Worm (Caenorhabditis elegans) whole organism, L2 larva: Measurements from ENCODE around the gene H03G16.6.

Experiments used
- C34F6.9 ChIP-seq: fragments of 150-350 bp; optimal IDR thresholded peaks from 2 replicates; lab custom pipeline; 2014; ENCODE audit warnings: missing biosample characterization, missing genetic modification characterization
- F13H6.1 ChIP-seq: sonication (generic microtip); optimal IDR thresholded peaks from 2 replicates; lab custom pipeline; 2016; ENCODE audit warnings: missing genetic modification characterization, missing compliant biosample characterization
- R02D3.7 ChIP-seq: fragments of 150-350 bp; optimal IDR thresholded peaks from 2 replicates; lab custom pipeline; 2014; ENCODE audit warnings: missing biosample characterization, missing genetic modification characterization
- Y55F3AM.14 ChIP-seq: fragments of 200-800 bp; sonication (Bioruptor generic); optimal IDR thresholded peaks from 2 replicates; lab custom pipeline; 2018; ENCODE audit warnings: mild to moderate bottlenecking, missing genetic modification characterization, missing compliant biosample characterization
- ZK546.5 ChIP-seq: sonication (generic microtip); optimal IDR thresholded peaks from 2 replicates; lab custom pipeline; 2017; ENCODE audit warnings: missing biosample characterization, missing genetic modification characterization
- alr-1 ChIP-seq: fragments of 150-350 bp; optimal IDR thresholded peaks from 2 replicates; lab custom pipeline; 2014; ENCODE audit warnings: missing biosample characterization, missing genetic modification characterization
- aly-2 ChIP-seq: fragments of 150-350 bp; optimal IDR thresholded peaks from 2 replicates; lab custom pipeline; 2014; ENCODE audit warnings: missing biosample characterization, missing genetic modification characterization
- ama-1 ChIP-seq: fragments of 150-350 bp; optimal IDR thresholded peaks from 2 replicates; lab custom pipeline; 2018; ENCODE audit warnings: inconsistent platforms
- blmp-1 ChIP-seq: sonication (generic microtip); optimal IDR thresholded peaks from 2 replicates; lab custom pipeline; 2017; ENCODE audit warnings: missing genetic modification characterization, mild to moderate bottlenecking, missing compliant biosample characterization, antibody characterized with exemption, moderate library complexity; ENCODE audit not compliant: insufficient read depth
- ceh-16 ChIP-seq: fragments of 150-350 bp; optimal IDR thresholded peaks from 2 replicates; lab custom pipeline; 2014; ENCODE audit warnings: missing biosample characterization, missing genetic modification characterization
- ceh-82 ChIP-seq: fragments of 150-350 bp; optimal IDR thresholded peaks from 2 replicates; lab custom pipeline; 2014; ENCODE audit warnings: missing biosample characterization, missing genetic modification characterization
- crh-2 ChIP-seq: sonication (generic microtip); optimal IDR thresholded peaks from 2 replicates; lab custom pipeline; 2017; ENCODE audit warnings: missing biosample characterization, missing genetic modification characterization
- dmd-4 ChIP-seq: sonication (generic microtip); optimal IDR thresholded peaks from 2 replicates; lab custom pipeline; 2017; ENCODE audit warnings: missing biosample characterization, missing genetic modification characterization
- egl-27 ChIP-seq: sonication (generic microtip); optimal IDR thresholded peaks from 3 replicates; lab custom pipeline; 2017; ENCODE audit warnings: missing biosample characterization, missing genetic modification reagents, missing genetic modification characterization
- elt-1 ChIP-seq: fragments of 150-350 bp; optimal IDR thresholded peaks from 2 replicates; lab custom pipeline; 2014; ENCODE audit warnings: missing biosample characterization, missing genetic modification characterization
- elt-3 ChIP-seq: sonication (generic microtip); optimal IDR thresholded peaks from 2 replicates; lab custom pipeline; 2017; ENCODE audit warnings: missing biosample characterization, missing genetic modification characterization
- fos-1 ChIP-seq: fragments of 150-350 bp; optimal IDR thresholded peaks from 2 replicates; lab custom pipeline; 2014; ENCODE audit warnings: missing biosample characterization, missing genetic modification characterization
- gmeb-1 ChIP-seq: fragments of 150-350 bp; optimal IDR thresholded peaks from 2 replicates; lab custom pipeline; 2014; ENCODE audit warnings: missing biosample characterization, missing genetic modification characterization
- lin-11 ChIP-seq: fragments of 150-350 bp; sonication (generic microtip); optimal IDR thresholded peaks from 2 replicates; lab custom pipeline; 2014; ENCODE audit warnings: missing biosample characterization, missing genetic modification characterization, inconsistent platforms, mixed read lengths
- lin-13 ChIP-seq: fragments of 150-350 bp; optimal IDR thresholded peaks from 2 replicates; lab custom pipeline; 2014; ENCODE audit warnings: missing biosample characterization, missing genetic modification reagents, missing genetic modification characterization
- lin-39 ChIP-seq: fragments of 150-350 bp; optimal IDR thresholded peaks from 2 replicates; lab custom pipeline; 2014; ENCODE audit warnings: missing biosample characterization, missing genetic modification reagents, missing genetic modification characterization
- lsy-2 ChIP-seq, 2 experiments: fragments of 150-350 bp in 1 of 2; sonication (generic microtip) in 1 of 2; optimal IDR thresholded peaks; 2 replicates each; lab custom pipeline; 2014 to 2017; ENCODE audit warnings: missing biosample characterization in 2 of 2, missing genetic modification characterization in 2 of 2
- mab-5 ChIP-seq: fragments of 150-350 bp; optimal IDR thresholded peaks from 2 replicates; lab custom pipeline; 2014; ENCODE audit warnings: missing biosample characterization, missing genetic modification characterization
- mbf-1 ChIP-seq: sonication (generic microtip); optimal IDR thresholded peaks from 2 replicates; lab custom pipeline; 2017; ENCODE audit warnings: missing biosample characterization, missing genetic modification characterization
- mdl-1 ChIP-seq, 2 experiments: fragments of 150-350 bp in 1 of 2; sonication (generic microtip) in 1 of 2; optimal IDR thresholded peaks; 2 replicates each; lab custom pipeline; 2017; ENCODE audit warnings: missing biosample characterization in 2 of 2, missing genetic modification characterization in 2 of 2
- nhr-10 ChIP-seq: sonication (generic microtip); optimal IDR thresholded peaks from 2 replicates; lab custom pipeline; 2017; ENCODE audit warnings: missing biosample characterization, missing genetic modification characterization
- nhr-11 ChIP-seq: fragments of 150-350 bp; optimal IDR thresholded peaks from 2 replicates; lab custom pipeline; 2014; ENCODE audit warnings: missing biosample characterization, missing genetic modification characterization
- nhr-12 ChIP-seq: fragments of 150-350 bp; optimal IDR thresholded peaks from 2 replicates; lab custom pipeline; 2014; ENCODE audit warnings: missing biosample characterization, missing genetic modification characterization
- nhr-129 ChIP-seq: fragments of 150-350 bp; optimal IDR thresholded peaks from 2 replicates; lab custom pipeline; 2014; ENCODE audit warnings: missing biosample characterization, missing genetic modification characterization
- nhr-21 ChIP-seq: fragments of 150-350 bp; optimal IDR thresholded peaks from 2 replicates; lab custom pipeline; 2014; ENCODE audit warnings: missing biosample characterization, missing genetic modification characterization
- nhr-23 ChIP-seq: fragments of 150-350 bp; optimal IDR thresholded peaks from 2 replicates; lab custom pipeline; 2014; ENCODE audit warnings: missing biosample characterization, missing genetic modification reagents, missing genetic modification characterization
- nhr-237 ChIP-seq: fragments of 150-350 bp; optimal IDR thresholded peaks from 2 replicates; lab custom pipeline; 2014; ENCODE audit warnings: missing biosample characterization, missing genetic modification characterization
- nhr-25 ChIP-seq: fragments of 150-350 bp; sonication (generic microtip); optimal IDR thresholded peaks from 3 replicates; lab custom pipeline; 2014; ENCODE audit warnings: missing biosample characterization, missing genetic modification characterization
- nhr-6 ChIP-seq: fragments of 150-350 bp; optimal IDR thresholded peaks from 2 replicates; lab custom pipeline; 2014; ENCODE audit warnings: missing biosample characterization, missing genetic modification characterization
- nhr-77 ChIP-seq: fragments of 150-350 bp; optimal IDR thresholded peaks from 2 replicates; lab custom pipeline; 2014; ENCODE audit warnings: missing biosample characterization, missing genetic modification characterization
- peb-1 ChIP-seq: fragments of 150-350 bp; optimal IDR thresholded peaks from 2 replicates; lab custom pipeline; 2014; ENCODE audit warnings: missing biosample characterization, missing genetic modification characterization
- sem-4 ChIP-seq: fragments of 150-350 bp; optimal IDR thresholded peaks from 2 replicates; lab custom pipeline; 2014; ENCODE audit warnings: missing biosample characterization, missing genetic modification reagents, missing genetic modification characterization
- skn-1 ChIP-seq: sonication (generic microtip); optimal IDR thresholded peaks from 2 replicates; lab custom pipeline; 2017; ENCODE audit warnings: missing biosample characterization, missing genetic modification characterization
- sma-3 ChIP-seq: sonication (generic microtip); optimal IDR thresholded peaks from 2 replicates; lab custom pipeline; 2016; ENCODE audit warnings: missing genetic modification reagents, missing genetic modification characterization, missing compliant biosample characterization
- sma-9 ChIP-seq, 2 experiments: fragments of 150-350 bp in 1 of 2; sonication (generic microtip) in 1 of 2; optimal IDR thresholded peaks; 2 replicates each; lab custom pipeline; 2014 to 2016; ENCODE audit warnings: missing genetic modification characterization in 2 of 2, mild to moderate bottlenecking in 1 of 2, missing biosample characterization in 1 of 2, missing compliant biosample characterization in 1 of 2, missing genetic modification reagents in 1 of 2, moderate library complexity in 1 of 2
- snpc-4 ChIP-seq: fragments of 150-350 bp; optimal IDR thresholded peaks from 2 replicates; lab custom pipeline; 2014; ENCODE audit warnings: missing biosample characterization, missing genetic modification characterization
- unc-39 ChIP-seq: fragments of 150-350 bp; optimal IDR thresholded peaks from 2 replicates; lab custom pipeline; 2014; ENCODE audit warnings: missing biosample characterization, missing genetic modification characterization
- unc-55 ChIP-seq: fragments of 150-350 bp; sonication (generic microtip); optimal IDR thresholded peaks from 3 replicates; lab custom pipeline; 2014; ENCODE audit warnings: missing biosample characterization, missing genetic modification reagents, missing genetic modification characterization
- unc-62 ChIP-seq: fragments of 150-350 bp; optimal IDR thresholded peaks from 2 replicates; lab custom pipeline; 2014; ENCODE audit warnings: missing biosample characterization, missing genetic modification reagents, missing genetic modification characterization
- zag-1 ChIP-seq: fragments of 150-350 bp; optimal IDR thresholded peaks from 2 replicates; lab custom pipeline; 2014; ENCODE audit warnings: missing biosample characterization, missing genetic modification characterization
- ztf-1 ChIP-seq: fragments of 200-800 bp; sonication (Bioruptor generic); conservative IDR thresholded peaks from 2 replicates; pipeline ENCODE4 v1.3.6; 2022; ENCODE audit warnings: missing genetic modification characterization, missing compliant biosample characterization
- ztf-11 ChIP-seq: sonication (generic microtip); optimal IDR thresholded peaks from 2 replicates; lab custom pipeline; 2017; ENCODE audit warnings: missing biosample characterization, missing genetic modification characterization
- ztf-4 ChIP-seq: fragments of 150-350 bp; optimal IDR thresholded peaks from 2 replicates; lab custom pipeline; 2014; ENCODE audit warnings: missing biosample characterization, missing genetic modification characterization

H03G16.6 gene

ce11 chrX:15039696-15040212, 12.7 kb upstream of the H03G16.6 start:
- TF ChIP-seq mdl-1 (tag; optimal IDR thresholded peaks at IDR 0.05; lab: Kevin White, UChicago) = no peak
- TF ChIP-seq sma-9 (GFP tag; optimal IDR thresholded peaks at IDR 0.05; lab: Kevin White, UChicago) = peak; percentile 6
- TF ChIP-seq sma-9 (tag; optimal IDR thresholded peaks at IDR 0.05; lab: Kevin White, UChicago) = no peak

- peak; percentile 61 for TF ChIP-seq blmp-1 (tag; lab: Kevin White, UChicago)
- no peak for TF ChIP-seq dmd-4
- peak; percentile 62 for TF ChIP-seq zag-1 (tag; lab: Kevin White, UChicago)
- peak; percentile 65 for TF ChIP-seq ztf-4 (tag; lab: Kevin White, UChicago)
- TF ChIP-seq crh-2 (tag; lab: Kevin White, UChicago) = peak; percentile 91
- peak; percentile 90 for TF ChIP-seq C34F6.9 (tag; lab: Kevin White, UChicago)
- TF ChIP-seq lin-13 = peak; percentile 72
- TF ChIP-seq mdl-1 (tag; optimal IDR thresholded peaks at IDR 0.05; lab: Kevin White, UChicago) = peak; percentile 22 to 83
- peak; percentile 79 for TF ChIP-seq sem-4
- TF ChIP-seq ztf-11 (tag; lab: Kevin White, UChicago) = no peak
- peak; percentile 89 for TF ChIP-seq sma-9 (GFP tag; optimal IDR thresholded peaks at IDR 0.05; lab: Kevin White, UChicago)
- no peak for TF ChIP-seq sma-9 (tag; optimal IDR thresholded peaks at IDR 0.05; lab: Kevin White, UChicago)
- peak; percentile 42 for TF ChIP-seq nhr-6
- TF ChIP-seq ceh-16 (tag; lab: Kevin White, UChicago) = peak; percentile 85
- peak; percentile 55 for TF ChIP-seq unc-55 (GFP tag; lab: Kevin White, UChicago)
- peak; percentile 0 for TF ChIP-seq gmeb-1 (tag; lab: Kevin White, UChicago)
- peak; percentile 90 for TF ChIP-seq nhr-25
- TF ChIP-seq peb-1 (tag; lab: Kevin White, UChicago) = no peak
- TF ChIP-seq alr-1 (tag; lab: Kevin White, UChicago) = no peak
- TF ChIP-seq ceh-82 = peak; percentile 26
- TF ChIP-seq unc-62 (GFP tag; lab: Kevin White, UChicago) = no peak
- peak; percentile 8 for TF ChIP-seq egl-27 (tag; lab: Kevin White, UChicago)
- no peak for TF ChIP-seq nhr-12 (tag; lab: Kevin White, UChicago)
- no peak for TF ChIP-seq ZK546.5 (tag; lab: Kevin White, UChicago)
- TF ChIP-seq nhr-77 = no peak
- TF ChIP-seq R02D3.7 = no peak
- no peak for TF ChIP-seq unc-39 (tag; lab: Kevin White, UChicago)
- TF ChIP-seq ama-1 (lab: Kevin White, UChicago) = peak; percentile 39
- no peak for TF ChIP-seq mbf-1 (tag; lab: Kevin White, UChicago)
- no peak for TF ChIP-seq elt-1 (tag; lab: Kevin White, UChicago)
- peak; percentile 88 for TF ChIP-seq sma-3
- no peak for TF ChIP-seq lin-39
- peak; percentile 94 for TF ChIP-seq nhr-129
- no peak for TF ChIP-seq elt-3 (tag; lab: Kevin White, UChicago)
- TF ChIP-seq F13H6.1 = peak; percentile 85
- TF ChIP-seq Y55F3AM.14 (GFP tag; lab: Kevin White, UChicago) = peak; percentile 85
- TF ChIP-seq fos-1 (tag; lab: Kevin White, UChicago) = peak; percentile 51
- TF ChIP-seq nhr-21 = peak; percentile 79
- TF ChIP-seq lin-11 (tag; lab: Kevin White, UChicago) = peak; percentile 79
- TF ChIP-seq nhr-237 = no peak
- peak; percentile 78 for TF ChIP-seq snpc-4 (tag; lab: Kevin White, UChicago)
- no peak for TF ChIP-seq nhr-11
- TF ChIP-seq lsy-2 (tag; optimal IDR thresholded peaks at IDR 0.05; lab: Kevin White, UChicago) = peak; percentile 15 to 83
- no peak for TF ChIP-seq skn-1
- TF ChIP-seq aly-2 (tag; lab: Kevin White, UChicago) = no peak
- peak; percentile 38 for TF ChIP-seq mab-5
- TF ChIP-seq nhr-10 (tag; lab: Kevin White, UChicago) = no peak
- no peak for TF ChIP-seq nhr-23 (tag; lab: Kevin White, UChicago)
- no peak for TF ChIP-seq ztf-1 (GFP tag; lab: Robert Waterston, UW)
These were observed 11.9 kb upstream of the H03G16.6 start, which contains the start of gene C18B12.4 for ce11 chrX:15040552-15041080. Gene C18B12.4, minus strand, starts transcription at chrX:15040602.
